Fruit fly (Drosophila melanogaster) whole organism, embryonic: Measurements from ENCODE around the gene Nepl4.

ENCODE experiments used
- Atf3 ChIP-seq: fragments of 200-800 bp; sonication (Bioruptor generic); optimal IDR thresholded peaks from 3 replicates; lab custom pipeline; 2016; ENCODE audit warnings: missing biosample characterization, missing genetic modification characterization
- B-H1 ChIP-seq: fragments of 200-800 bp; sonication (Bioruptor generic); IDR thresholded peaks from 3 replicates; pipeline ENCODE4 v1.3.6; 2022; ENCODE audit warnings: missing biosample characterization, missing genetic modification characterization
- CG12219 ChIP-seq: fragments of 200-800 bp; sonication (Bioruptor generic); optimal IDR thresholded peaks from 3 replicates; lab custom pipeline; 2018; ENCODE audit warnings: missing biosample characterization, mild to moderate bottlenecking, missing genetic modification characterization
- CG12299 ChIP-seq: fragments of 200-800 bp; sonication (Bioruptor generic); optimal IDR thresholded peaks from 2 replicates; lab custom pipeline; 2018; ENCODE audit warnings: missing biosample characterization, mild to moderate bottlenecking, missing genetic modification characterization
- CG13123 ChIP-seq: fragments of 200-800 bp; sonication (Bioruptor generic); optimal IDR thresholded peaks from 2 replicates; lab custom pipeline; 2016; ENCODE audit warnings: missing biosample characterization, missing genetic modification characterization
- CG13287 ChIP-seq: fragments of 200-800 bp; sonication (Bioruptor generic); IDR thresholded peaks from 2 replicates; pipeline ENCODE4 v1.3.6; 2022; ENCODE audit warnings: missing biosample characterization, missing genetic modification characterization; ENCODE audit not compliant: partially characterized antibody
- CG13775 ChIP-seq: fragments of 200-800 bp; sonication (Bioruptor generic); optimal IDR thresholded peaks from 3 replicates; lab custom pipeline; 2017; ENCODE audit warnings: missing biosample characterization, mild to moderate bottlenecking, missing genetic modification characterization
- CG13894 ChIP-seq: fragments of 200-800 bp; sonication (Bioruptor generic); optimal IDR thresholded peaks from 3 replicates; lab custom pipeline; 2018; ENCODE audit warnings: missing biosample characterization, mild to moderate bottlenecking, missing genetic modification characterization, moderate library complexity
- CG17328 ChIP-seq: fragments of 200-800 bp; sonication (Bioruptor generic); IDR thresholded peaks from 2 replicates; pipeline ENCODE4 v1.3.6; 2022; ENCODE audit warnings: missing biosample characterization, missing genetic modification characterization
- CG30020 ChIP-seq: fragments of 200-800 bp; optimal IDR thresholded peaks from 2 replicates; lab custom pipeline; 2019; ENCODE audit warnings: missing biosample characterization, mild to moderate bottlenecking, missing genetic modification characterization, moderate library complexity
- CG3163 ChIP-seq: fragments of 200-800 bp; sonication (Bioruptor generic); optimal IDR thresholded peaks from 3 replicates; lab custom pipeline; 2016; ENCODE audit warnings: missing biosample characterization, missing genetic modification characterization
- CG3407 ChIP-seq: fragments of 200-800 bp; sonication (Bioruptor generic); optimal IDR thresholded peaks from 2 replicates; lab custom pipeline; 2018; ENCODE audit warnings: missing biosample characterization, mild to moderate bottlenecking, missing genetic modification characterization
- CG3995 ChIP-seq: fragments of 200-800 bp; sonication (Bioruptor generic); optimal IDR thresholded peaks from 3 replicates; lab custom pipeline; 2016; ENCODE audit warnings: missing biosample characterization, missing genetic modification characterization
- CG6175 ChIP-seq: fragments of 200-800 bp; sonication (Bioruptor generic); IDR thresholded peaks from 3 replicates; pipeline ENCODE4 v1.3.6; 2022; ENCODE audit warnings: missing biosample characterization, missing genetic modification characterization
- CG6854 ChIP-seq: fragments of 200-800 bp; sonication (Bioruptor generic); optimal IDR thresholded peaks from 3 replicates; lab custom pipeline; 2017; ENCODE audit warnings: missing biosample characterization, mild to moderate bottlenecking, missing genetic modification characterization
- CG7357 ChIP-seq: fragments of 200-800 bp; sonication (Bioruptor generic); IDR thresholded peaks from 3 replicates; pipeline ENCODE4 v1.3.6; 2022; ENCODE audit warnings: missing biosample characterization, missing genetic modification characterization
- CG7372 ChIP-seq: fragments of 200-800 bp; sonication (Bioruptor generic); IDR thresholded peaks from 2 replicates; pipeline ENCODE4 v1.3.6; 2022; ENCODE audit warnings: missing biosample characterization, missing genetic modification characterization
- CG8089 ChIP-seq: fragments of 200-800 bp; sonication (Bioruptor generic); optimal IDR thresholded peaks from 3 replicates; lab custom pipeline; 2016; ENCODE audit warnings: missing biosample characterization, missing genetic modification characterization
- CG9817 ChIP-seq: fragments of 200-800 bp; sonication (Bioruptor generic); optimal IDR thresholded peaks from 2 replicates; lab custom pipeline; 2018; ENCODE audit warnings: missing biosample characterization, mild to moderate bottlenecking, missing genetic modification characterization, moderate library complexity
- CG9932 ChIP-seq: fragments of 200-800 bp; sonication (Bioruptor generic); IDR thresholded peaks from 2 replicates; pipeline ENCODE4 v1.3.6; 2022; ENCODE audit warnings: missing biosample characterization, missing genetic modification characterization
- CrebB ChIP-seq: fragments of 200-800 bp; sonication (Bioruptor generic); optimal IDR thresholded peaks from 3 replicates; lab custom pipeline; 2018; ENCODE audit warnings: missing biosample characterization, mild to moderate bottlenecking, missing genetic modification characterization
- D ChIP-seq, 2 experiments: fragments of 200-800 bp in 1 of 2; fragments of >200 bp in 1 of 2; sonication (Bioruptor generic) in 1 of 2; optimal IDR thresholded peaks; 2 replicates in 1 of 2; 3 replicates in 1 of 2; lab custom pipeline; 2017; ENCODE audit warnings: mild to moderate bottlenecking in 1 of 2, missing biosample characterization in 1 of 2, missing genetic modification characterization in 1 of 2, missing genetic modification reagents in 1 of 2
- Dek ChIP-seq: fragments of 200-800 bp; sonication (Bioruptor generic); optimal IDR thresholded peaks from 3 replicates; lab custom pipeline; 2019; ENCODE audit warnings: missing biosample characterization, mild to moderate bottlenecking, missing genetic modification characterization, moderate library complexity
- Doc3 ChIP-seq: fragments of 200-800 bp; sonication (Bioruptor generic); IDR thresholded peaks from 3 replicates; pipeline ENCODE4 v1.3.6; 2022; ENCODE audit warnings: missing biosample characterization, missing genetic modification characterization; ENCODE audit not compliant: partially characterized antibody
- E2f2 ChIP-seq: fragments of 200-800 bp; sonication (Bioruptor generic); IDR thresholded peaks from 2 replicates; pipeline ENCODE4 v1.3.6; 2022; ENCODE audit warnings: missing biosample characterization, missing genetic modification characterization
- Fer2 ChIP-seq: fragments of 200-800 bp; sonication (Bioruptor generic); optimal IDR thresholded peaks from 2 replicates; lab custom pipeline; 2018; ENCODE audit warnings: missing biosample characterization, mild to moderate bottlenecking, missing genetic modification characterization, moderate library complexity
- HHEX ChIP-seq: fragments of 200-800 bp; sonication (Bioruptor generic); optimal IDR thresholded peaks from 3 replicates; lab custom pipeline; 2017; ENCODE audit warnings: missing biosample characterization, mild to moderate bottlenecking, missing genetic modification characterization, missing genetic modification reagents
- Mes4 ChIP-seq: fragments of 200-800 bp; sonication (Bioruptor generic); optimal IDR thresholded peaks from 2 replicates; lab custom pipeline; 2016; ENCODE audit warnings: missing biosample characterization, missing genetic modification characterization
- Nf-YC ChIP-seq: fragments of 200-800 bp; optimal IDR thresholded peaks from 3 replicates; lab custom pipeline; 2019; ENCODE audit warnings: missing biosample characterization, mild to moderate bottlenecking, missing genetic modification characterization, moderate library complexity
- Rx ChIP-seq: fragments of 200-800 bp; sonication (Bioruptor generic); IDR thresholded peaks from 2 replicates; pipeline ENCODE4 v1.3.6; 2022; ENCODE audit warnings: missing biosample characterization, missing genetic modification characterization
- Ssrp ChIP-seq: fragments of 200-800 bp; sonication (Bioruptor generic); optimal IDR thresholded peaks from 2 replicates; lab custom pipeline; 2018; ENCODE audit warnings: missing biosample characterization, mild to moderate bottlenecking, missing genetic modification characterization, moderate library complexity
- Trl ChIP-seq, 3 experiments: fragments of >200 bp in 2 of 3; fragments of 200-800 bp in 1 of 3; sonication (Bioruptor generic) in 1 of 3; optimal IDR thresholded peaks; 2 replicates in 1 of 3; 3 replicates in 2 of 3; lab custom pipeline; 2016 to 2017; ENCODE audit warnings: missing biosample characterization in 1 of 3, missing genetic modification characterization in 1 of 3
- aop ChIP-seq: fragments of 200-800 bp; sonication (Bioruptor generic); IDR thresholded peaks from 2 replicates; pipeline ENCODE4 v1.3.6; 2022; ENCODE audit warnings: missing biosample characterization, missing genetic modification characterization
- cg ChIP-seq: fragments of 200-800 bp; sonication (Bioruptor generic); optimal IDR thresholded peaks from 3 replicates; lab custom pipeline; 2019; ENCODE audit warnings: missing biosample characterization, mild to moderate bottlenecking, missing genetic modification characterization, moderate library complexity
- chn ChIP-seq: fragments of 200-800 bp; sonication (Bioruptor generic); optimal IDR thresholded peaks from 2 replicates; lab custom pipeline; 2016; ENCODE audit warnings: missing biosample characterization, missing genetic modification characterization
- crol ChIP-seq: fragments of 200-800 bp; sonication (Bioruptor generic); IDR thresholded peaks from 2 replicates; pipeline ENCODE4 v1.3.6; 2022; ENCODE audit warnings: missing biosample characterization, missing genetic modification characterization
- gro ChIP-seq: fragments of 200-800 bp; sonication (Bioruptor generic); optimal IDR thresholded peaks from 2 replicates; lab custom pipeline; 2016; ENCODE audit warnings: missing biosample characterization, missing genetic modification characterization
- mam ChIP-seq: fragments of 200-800 bp; sonication (Bioruptor generic); optimal IDR thresholded peaks from 3 replicates; lab custom pipeline; 2016; ENCODE audit warnings: missing biosample characterization, missing genetic modification characterization
- p53 ChIP-seq: fragments of 200-800 bp; sonication (Bioruptor generic); optimal IDR thresholded peaks from 2 replicates; lab custom pipeline; 2016; ENCODE audit warnings: missing biosample characterization, missing genetic modification characterization
- phol ChIP-seq: fragments of 200-800 bp; sonication (Bioruptor generic); optimal IDR thresholded peaks from 3 replicates; lab custom pipeline; 2018; ENCODE audit warnings: missing biosample characterization, mild to moderate bottlenecking, missing genetic modification characterization, moderate library complexity
- sc ChIP-seq, 3 experiments: fragments of >200 bp in 2 of 3; fragments of 200-800 bp in 1 of 3; sonication (Bioruptor generic) in 1 of 3; optimal IDR thresholded peaks; 2 replicates in 2 of 3; 3 replicates in 1 of 3; lab custom pipeline; 2017; ENCODE audit warnings: mild to moderate bottlenecking in 1 of 3, missing biosample characterization in 1 of 3, missing genetic modification characterization in 1 of 3, missing genetic modification reagents in 1 of 3
- shn ChIP-seq: fragments of 200-800 bp; sonication (Bioruptor generic); optimal IDR thresholded peaks from 3 replicates; lab custom pipeline; 2016; ENCODE audit warnings: missing biosample characterization, missing genetic modification characterization
- sob ChIP-seq: fragments of 200-800 bp; sonication (Bioruptor generic); IDR thresholded peaks from 2 replicates; pipeline ENCODE4 v1.3.6; 2022; ENCODE audit warnings: missing biosample characterization, missing genetic modification characterization
- tio ChIP-seq: fragments of 200-800 bp; sonication (Bioruptor generic); optimal IDR thresholded peaks from 2 replicates; lab custom pipeline; 2017; ENCODE audit warnings: missing biosample characterization, missing genetic modification characterization, inconsistent platforms
- trem ChIP-seq: fragments of 200-800 bp; optimal IDR thresholded peaks from 3 replicates; lab custom pipeline; 2019; ENCODE audit warnings: missing biosample characterization, mild to moderate bottlenecking, missing genetic modification characterization, moderate library complexity
- tup ChIP-seq: fragments of 200-800 bp; sonication (Bioruptor generic); optimal IDR thresholded peaks from 2 replicates; lab custom pipeline; 2016; ENCODE audit warnings: missing biosample characterization, mild to moderate bottlenecking, missing genetic modification characterization, moderate library complexity
- wor ChIP-seq: fragments of 200-800 bp; sonication (Bioruptor generic); IDR thresholded peaks from 2 replicates; pipeline ENCODE4 v1.3.6; 2022; ENCODE audit warnings: missing biosample characterization, missing genetic modification characterization
- zen2 ChIP-seq: fragments of 200-800 bp; sonication (Bioruptor generic); IDR thresholded peaks from 3 replicates; pipeline ENCODE4 v1.3.6; 2022; ENCODE audit warnings: missing biosample characterization, missing genetic modification characterization; ENCODE audit not compliant: partially characterized antibody

Nepl4 gene

dm6 chr2L:6350984-6351808 lies 16.5 kb upstream of the Nepl4 start, which contains the start of gene CG9498 (continued):
- peak; percentile 23 for TF ChIP-seq CG12219
- TF ChIP-seq Fer2 (tag; lab: Kevin White, UChicago): peak; percentile 84
- TF ChIP-seq Nf-YC: peak; percentile 76
- TF ChIP-seq E2f2: peak; percentile 49; the same call in 1 of the 2 replicates
- TF ChIP-seq shn (GFP tag; lab: Kevin White, UChicago): no peak
- TF ChIP-seq CG30020 (tag; lab: Kevin White, UChicago): peak; percentile 23
- TF ChIP-seq Dek: peak; percentile 94
- peak; percentile 91 for TF ChIP-seq HHEX (GFP tag; lab: Kevin White, UChicago)
- TF ChIP-seq B-H1 (GFP tag; lab: Robert Waterston, UW): peak; percentile 75
- no peak for TF ChIP-seq wor (GFP tag; lab: Robert Waterston, UW)
- TF ChIP-seq aop (GFP tag; lab: Robert Waterston, UW): no peak
- no peak for TF ChIP-seq Mes4 (GFP tag; lab: Kevin White, UChicago)
- peak; percentile 91 for TF ChIP-seq CG9932 (GFP tag; lab: Robert Waterston, UW)
- TF ChIP-seq CG17328 (GFP tag; lab: Robert Waterston, UW): peak; percentile 50
- TF ChIP-seq CG13775 (GFP tag; lab: Kevin White, UChicago): peak; percentile 68
- peak; percentile 91 for TF ChIP-seq CG6854 (GFP tag; lab: Kevin White, UChicago)
- peak; percentile 57 for TF ChIP-seq sob (GFP tag; lab: Robert Waterston, UW)
- TF ChIP-seq phol (tag; lab: Kevin White, UChicago): peak; percentile 80
- peak; percentile 69 for TF ChIP-seq CG7357 (GFP tag; lab: Robert Waterston, UW)
- TF ChIP-seq CG9817: peak; percentile 74
- TF ChIP-seq Ssrp: peak; percentile 47
- no peak for TF ChIP-seq CG13287 (GFP tag; lab: Robert Waterston, UW)
- no peak for TF ChIP-seq Atf3 (GFP tag; lab: Kevin White, UChicago)
- TF ChIP-seq p53 (GFP tag; lab: Kevin White, UChicago): no peak
- peak; percentile 9 for TF ChIP-seq CG3407 (GFP tag; lab: Kevin White, UChicago)
- TF ChIP-seq Doc3 (GFP tag; lab: Robert Waterston, UW): no peak
- no peak for TF ChIP-seq zen2 (GFP tag; lab: Robert Waterston, UW)
- TF ChIP-seq CG8089: no peak
- TF ChIP-seq D (optimal IDR thresholded peaks at IDR 0.05; lab: Kevin White, UChicago): no peak
- TF ChIP-seq D (GFP tag; optimal IDR thresholded peaks at IDR 0.05; lab: Kevin White, UChicago): peak; percentile 51
- peak; percentile 92 for TF ChIP-seq CG13894 (tag; lab: Kevin White, UChicago)
- peak; percentile 41 for TF ChIP-seq CrebB
- TF ChIP-seq Trl (optimal IDR thresholded peaks at IDR 0.05; lab: Kevin White, UChicago): no peak
- TF ChIP-seq Trl (GFP tag; optimal IDR thresholded peaks at IDR 0.05; lab: Kevin White, UChicago): no peak
- TF ChIP-seq CG6175: peak; percentile 60; the same call in 2 of the 3 replicates
- TF ChIP-seq gro: no peak
- TF ChIP-seq chn: no peak
- TF ChIP-seq cg (GFP tag; lab: Kevin White, UChicago): peak; percentile 14
- TF ChIP-seq CG12299 (tag; lab: Kevin White, UChicago): peak; percentile 79
- peak; percentile 40 for TF ChIP-seq trem (tag; lab: Kevin White, UChicago)
- no peak for TF ChIP-seq tup (GFP tag; lab: Kevin White, UChicago)
- TF ChIP-seq mam: peak; percentile 55
- TF ChIP-seq crol (GFP tag; lab: Robert Waterston, UW): no peak
- TF ChIP-seq Rx: peak; percentile 66
- TF ChIP-seq CG3163 (GFP tag; lab: Kevin White, UChicago): no peak
- no peak for TF ChIP-seq sc (optimal IDR thresholded peaks at IDR 0.05; lab: Kevin White, UChicago)
- TF ChIP-seq sc (GFP tag; optimal IDR thresholded peaks at IDR 0.05; lab: Kevin White, UChicago): peak; percentile 26
- no peak for TF ChIP-seq CG13123
- peak; percentile 50 for TF ChIP-seq CG3995
- TF ChIP-seq tio (GFP tag; lab: Kevin White, UChicago): peak; percentile 70
- peak; percentile 94 for TF ChIP-seq CG7372 (GFP tag; lab: Robert Waterston, UW)
